Worm (Caenorhabditis elegans) whole organism, L3 larva: ENCODE measurements around the gene dhgd-1.
A peak's percentile ranks its signal among the peaks of the same experiment; 100 is the strongest.

ENCODE experiments used
- ama-1 ChIP-seq: fragments of 150-350 bp; optimal IDR thresholded peaks from 2 replicates; lab custom pipeline; 2018
- ceh-28 ChIP-seq: fragments of 150-350 bp; optimal IDR thresholded peaks from 2 replicates; lab custom pipeline; 2014; ENCODE audit warnings: missing biosample characterization, missing genetic modification reagents, missing genetic modification characterization
- egl-27 ChIP-seq: sonication (generic microtip); optimal IDR thresholded peaks from 4 replicates; lab custom pipeline; 2017; ENCODE audit warnings: missing biosample characterization, missing genetic modification reagents, missing genetic modification characterization
- elt-2 ChIP-seq: sonication (generic microtip); optimal IDR thresholded peaks from 2 replicates; lab custom pipeline; 2016; ENCODE audit warnings: missing genetic modification reagents, mild to moderate bottlenecking, missing genetic modification characterization, missing compliant biosample characterization
- fkh-10 ChIP-seq: sonication (generic microtip); optimal IDR thresholded peaks from 2 replicates; lab custom pipeline; 2017; ENCODE audit warnings: missing biosample characterization, missing genetic modification reagents, missing genetic modification characterization
- jun-1 ChIP-seq: fragments of 150-350 bp; optimal IDR thresholded peaks from 2 replicates; lab custom pipeline; 2014; ENCODE audit warnings: missing biosample characterization, missing genetic modification reagents, missing genetic modification characterization
- lsy-12 ChIP-seq: sonication (generic microtip); optimal IDR thresholded peaks from 2 replicates; lab custom pipeline; 2016; ENCODE audit warnings: mild to moderate bottlenecking, missing genetic modification characterization, missing compliant biosample characterization
- nfya-1 ChIP-seq: sonication (generic microtip); optimal IDR thresholded peaks from 2 replicates; lab custom pipeline; 2017; ENCODE audit warnings: missing genetic modification characterization, mild to moderate bottlenecking, missing compliant biosample characterization, antibody characterized with exemption, moderate library complexity; ENCODE audit not compliant: insufficient read depth
- nhr-23 ChIP-seq: fragments of 150-350 bp; optimal IDR thresholded peaks from 2 replicates; lab custom pipeline; 2014; ENCODE audit warnings: missing biosample characterization, missing genetic modification reagents, missing genetic modification characterization
- nhr-25 ChIP-seq: sonication (generic microtip); optimal IDR thresholded peaks from 2 replicates; lab custom pipeline; 2017; ENCODE audit warnings: missing biosample characterization, missing genetic modification characterization
- nhr-43 ChIP-seq: sonication (generic microtip); optimal IDR thresholded peaks from 2 replicates; lab custom pipeline; 2016; ENCODE audit warnings: mild to moderate bottlenecking, missing genetic modification characterization, missing compliant biosample characterization; ENCODE audit not compliant: poor library complexity, severe bottlenecking
- nhr-76 ChIP-seq: fragments of 150-350 bp; sonication (generic microtip); optimal IDR thresholded peaks from 5 replicates; lab custom pipeline; 2014; ENCODE audit warnings: missing biosample characterization, missing genetic modification characterization
- pqm-1 ChIP-seq: fragments of 150-350 bp; optimal IDR thresholded peaks from 2 replicates; lab custom pipeline; 2017; ENCODE audit warnings: missing biosample characterization, missing genetic modification characterization, inconsistent platforms
- sea-2 ChIP-seq: fragments of 150-350 bp; sonication (generic microtip); optimal IDR thresholded peaks from 4 replicates; lab custom pipeline; 2014; ENCODE audit warnings: missing biosample characterization, missing genetic modification reagents, missing genetic modification characterization
- skn-1 ChIP-seq: fragments of 150-350 bp; optimal IDR thresholded peaks from 2 replicates; lab custom pipeline; 2014; ENCODE audit warnings: missing biosample characterization, missing genetic modification characterization
- snpc-4 ChIP-seq: fragments of 150-350 bp; optimal IDR thresholded peaks from 2 replicates; lab custom pipeline; 2014; ENCODE audit warnings: missing biosample characterization, missing genetic modification characterization
- unc-62 ChIP-seq: fragments of 150-350 bp; sonication (generic microtip); optimal IDR thresholded peaks from 4 replicates; lab custom pipeline; 2014; ENCODE audit warnings: missing biosample characterization, missing genetic modification reagents, missing genetic modification characterization

dhgd-1 gene

ce11 chrII:11492843-11493242 is 59.0 kb downstream of the dhgd-1 start, which contains the start of gene hacl-1:
hacl-1 (minus strand) TSS chrII:11492963.
- TF ChIP-seq unc-62 (GFP tag; lab: Kevin White, UChicago): no peak
- peak; percentile 1 for TF ChIP-seq nfya-1
- TF ChIP-seq sea-2: no peak
- TF ChIP-seq jun-1 (tag; lab: Kevin White, UChicago): peak; percentile 4
- TF ChIP-seq ceh-28 (tag; lab: Kevin White, UChicago): peak; percentile 9
- peak; percentile 7 for TF ChIP-seq lsy-12 (tag; lab: Kevin White, UChicago)
- peak; percentile 62 for TF ChIP-seq pqm-1 (tag; lab: Kevin White, UChicago)
- TF ChIP-seq skn-1 (tag; lab: Kevin White, UChicago): no peak
- TF ChIP-seq ama-1 (lab: Kevin White, UChicago): no peak
- no peak for TF ChIP-seq snpc-4 (tag; lab: Kevin White, UChicago)
- no peak for TF ChIP-seq nhr-76
- TF ChIP-seq nhr-23 (tag; lab: Kevin White, UChicago): peak; percentile 38
- TF ChIP-seq nhr-43 (tag; lab: Kevin White, UChicago): no peak
- peak; percentile 87 for TF ChIP-seq nhr-25 (tag; lab: Kevin White, UChicago)
- no peak for TF ChIP-seq fkh-10 (GFP tag; lab: Kevin White, UChicago)
- TF ChIP-seq elt-2 (tag; lab: Kevin White, UChicago): no peak
- no peak for TF ChIP-seq egl-27
